Fruit fly (Drosophila melanogaster) whole organism, adult: ENCODE measurements around the gene ppk21.

ENCODE experiments used
- CG11617 ChIP-seq: fragments of 200-800 bp; sonication (Bioruptor generic); optimal IDR thresholded peaks from 2 replicates; lab custom pipeline; 2017; ENCODE audit warnings: mild to moderate bottlenecking, missing biosample characterization, missing genetic modification reagents, missing genetic modification characterization
- CG12768 ChIP-seq: fragments of 200-800 bp; sonication (Bioruptor generic); optimal IDR thresholded peaks from 2 replicates; lab custom pipeline; 2017; ENCODE audit warnings: missing biosample characterization, missing genetic modification characterization, mild to moderate bottlenecking, moderate library complexity, missing genetic modification reagents
- CG14711 ChIP-seq: fragments of 200-800 bp; sonication (Bioruptor generic); optimal IDR thresholded peaks from 2 replicates; lab custom pipeline; 2018; ENCODE audit warnings: missing biosample characterization, mild to moderate bottlenecking, missing genetic modification characterization, moderate library complexity
- CG1620 ChIP-seq: fragments of 200-800 bp; sonication (Bioruptor generic); optimal IDR thresholded peaks from 2 replicates; lab custom pipeline; 2016; ENCODE audit warnings: missing biosample characterization, missing genetic modification characterization
- CG33017 ChIP-seq: fragments of 200-800 bp; sonication (Bioruptor generic); optimal IDR thresholded peaks from 2 replicates; lab custom pipeline; 2018; ENCODE audit warnings: missing biosample characterization, mild to moderate bottlenecking, missing genetic modification characterization, moderate library complexity
- Clk ChIP-seq: fragments of 200-800 bp; sonication (Bioruptor generic); optimal IDR thresholded peaks from 2 replicates; lab custom pipeline; 2017; ENCODE audit warnings: missing biosample characterization, missing genetic modification characterization
- Hr96 ChIP-seq: fragments of 200-800 bp; sonication (Bioruptor generic); optimal IDR thresholded peaks from 2 replicates; lab custom pipeline; 2016; ENCODE audit warnings: missing biosample characterization, missing genetic modification characterization
- cic ChIP-seq: fragments of 200-800 bp; sonication (Bioruptor generic); optimal IDR thresholded peaks from 2 replicates; lab custom pipeline; 2017; ENCODE audit warnings: missing biosample characterization, mild to moderate bottlenecking, missing genetic modification characterization, moderate library complexity
- cnc ChIP-seq, 2 experiments: fragments of >200 bp; optimal IDR thresholded peaks; 2 replicates each; lab custom pipeline; 2017

DNA sequence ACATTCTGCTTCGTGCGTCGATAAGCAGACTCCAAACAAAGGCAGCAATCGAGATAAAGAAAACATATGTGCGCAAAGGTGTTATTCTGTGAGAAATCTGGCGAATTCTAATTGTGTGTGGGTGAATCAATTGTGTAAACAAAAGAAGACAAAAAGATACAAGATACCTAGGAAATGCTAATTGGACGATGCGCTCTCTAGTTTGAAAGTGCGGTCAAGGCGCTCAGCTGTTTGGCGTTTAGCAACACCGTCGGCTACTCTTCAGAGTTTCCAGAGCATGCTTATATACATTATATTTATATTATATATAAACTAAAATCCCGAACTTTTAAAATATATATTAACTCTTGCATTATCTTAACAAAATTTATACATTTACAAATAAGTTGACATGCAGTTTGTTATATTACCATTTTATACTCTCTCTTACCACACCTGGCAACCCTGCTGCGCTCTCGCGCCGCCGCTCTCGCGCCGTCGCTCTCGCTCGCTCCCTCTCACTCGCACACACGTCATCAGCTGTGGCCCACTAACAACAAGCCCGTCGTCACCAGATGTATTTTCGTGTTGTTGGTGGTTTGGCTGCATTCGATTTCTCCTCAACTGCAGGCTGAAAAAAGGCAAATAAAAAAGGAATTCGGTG, 45.9 kb upstream of the ppk21 start, which contains the start of gene CG1907:
- peak; percentile 73 for TF ChIP-seq Hr96 (GFP tag; lab: Kevin White, UChicago)
- peak; percentile 100 for TF ChIP-seq CG14711 (tag; lab: Kevin White, UChicago)
- TF ChIP-seq cnc (optimal IDR thresholded peaks at IDR 0.05; lab: Kevin White, UChicago), result no peak
- peak; percentile 97 for TF ChIP-seq CG33017 (tag; lab: Kevin White, UChicago)
- peak; percentile 97 for TF ChIP-seq CG11617 (GFP tag; lab: Kevin White, UChicago)
- TF ChIP-seq CG1620, result peak; percentile 78
- TF ChIP-seq cic (GFP tag; lab: Kevin White, UChicago), result peak; percentile 71
- peak; percentile 96 for TF ChIP-seq Clk (GFP tag; lab: Kevin White, UChicago)
- peak; percentile 98 for TF ChIP-seq CG12768 (GFP tag; lab: Kevin White, UChicago)
